Fruit fly (Drosophila melanogaster): ENCODE measurements around the gene CG12016.

- TF ChIP-seq CG8301 (tag; optimal IDR thresholded peaks at IDR 0.05): no peak
- TF ChIP-seq fd96Ca (GFP tag; IDR thresholded peaks at IDR 0.05): no peak
- no peak for TF ChIP-seq gl (tag; optimal IDR thresholded peaks at IDR 0.05)
- TF ChIP-seq CG8159 (tag; optimal IDR thresholded peaks at IDR 0.05): no peak
Observed at dm6 chr3L:3352516-3352915, 33.2 kb downstream of the CG12016 start.
